Fruit fly (Drosophila melanogaster) ovary, adult (tissue): Measurements from ENCODE around the gene ZnT63C.

ENCODE experiments used
- CG17801 ChIP-seq: fragments of 200-800 bp; optimal IDR thresholded peaks from 2 replicates; lab custom pipeline; 2019; ENCODE audit warnings: missing biosample characterization, mild to moderate bottlenecking, missing genetic modification characterization, moderate library complexity; ENCODE audit not compliant: partially characterized antibody

ZnT63C gene

DNA sequence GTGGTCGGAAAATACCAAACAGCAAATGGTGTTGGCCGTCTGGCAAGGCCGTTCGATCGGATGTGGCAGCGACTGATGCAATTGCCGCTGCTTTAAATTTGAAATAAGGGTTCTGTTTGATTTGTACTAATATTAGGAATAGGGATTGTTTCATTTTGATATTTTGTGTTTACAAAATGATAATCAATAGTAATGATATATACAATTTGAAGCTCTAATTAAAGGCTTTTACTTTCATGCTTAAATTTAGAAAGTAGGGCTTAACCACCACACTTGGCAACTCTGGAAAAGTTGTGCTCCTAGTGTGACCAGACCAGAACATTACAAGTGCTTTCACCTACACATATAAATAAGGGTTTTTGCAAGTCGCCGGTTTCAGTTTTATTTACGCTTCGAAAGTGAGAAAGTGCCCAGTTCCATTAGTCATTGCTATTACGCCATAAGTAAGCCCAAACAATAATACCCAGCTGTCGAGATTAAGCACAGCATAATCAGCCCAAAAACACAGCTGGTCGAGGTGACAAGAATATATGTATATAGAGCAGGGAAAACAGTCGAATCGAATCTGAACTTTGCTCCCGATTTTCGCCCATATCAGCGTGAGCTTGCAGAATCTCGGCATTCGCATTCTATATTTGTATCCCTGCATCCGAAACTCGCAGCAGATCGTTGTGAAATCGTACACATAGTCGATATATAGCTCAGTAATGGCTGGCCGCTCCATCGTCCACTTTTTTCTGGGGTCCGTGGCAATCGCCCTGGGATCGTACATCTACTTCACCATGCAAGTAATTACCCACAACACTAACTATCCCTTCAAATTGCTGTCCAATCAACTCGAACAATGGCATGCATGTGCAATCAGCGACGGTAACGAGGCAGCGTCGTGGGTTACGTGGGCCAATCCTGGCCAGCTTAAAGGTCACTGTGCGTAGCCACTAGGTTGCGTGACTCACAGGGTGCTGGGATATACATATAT lies 22.7 kb downstream of the ZnT63C start, which contains the start of gene Gtpx:
Gene Gtpx, plus strand, starts transcription at position 341 of the 979 bp plus-strand sequence.
- peak; percentile 24 for TF ChIP-seq CG17801 (GFP tag; lab: Kevin White, UChicago)

DNA sequence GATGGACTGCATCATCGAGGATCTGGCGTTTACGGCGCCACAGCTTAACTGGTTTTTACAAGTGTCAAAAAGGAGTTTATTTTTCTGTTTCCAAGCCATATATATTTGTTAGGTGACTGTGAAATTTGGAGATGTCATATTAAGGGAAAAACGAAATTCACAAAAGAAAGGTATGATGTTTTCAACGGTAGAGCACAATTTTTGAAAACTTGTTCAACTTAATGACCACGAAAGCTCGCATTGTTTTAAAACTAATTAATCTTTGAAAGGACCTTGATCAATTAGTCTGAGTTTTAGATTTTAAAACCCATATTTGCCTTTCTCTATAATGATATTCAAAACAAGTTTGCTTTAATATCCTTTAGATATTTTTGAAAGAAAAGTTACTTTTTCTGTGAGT lies 25.3 kb downstream of the ZnT63C start, which contains the start of gene Strip:
Gene Strip, minus strand, starts transcription at position 101 of the 400 bp plus-strand sequence.
- TF ChIP-seq CG17801 (GFP tag; lab: Kevin White, UChicago) = no peak

- no peak for TF ChIP-seq CG17801 (GFP tag; lab: Kevin White, UChicago)
These were observed 26.3 kb downstream of the ZnT63C start, which contains the start of gene CG14961 for dm6 chr3L:3329763-3330162. Gene CG14961, plus strand, starts transcription at chr3L:3330063.

- peak; percentile 37 for TF ChIP-seq CG17801 (GFP tag; lab: Kevin White, UChicago)
These were observed 31.3 kb downstream of the ZnT63C start, which contains the start of gene CG14969 for dm6 chr3L:3334784-3335183. Gene CG14969, minus strand, starts transcription at chr3L:3334978.

dm6 chr3L:3335688-3336087 lies 32.2 kb downstream of the ZnT63C start, which contains the start of gene Drsl1:
Gene Drsl1, minus strand, starts transcription at chr3L:3335788.
- no peak for TF ChIP-seq CG17801 (GFP tag; lab: Kevin White, UChicago)

dm6 chr3L:3336368-3337164 lies 33.1 kb downstream of the ZnT63C start, which contains the start of the genes Drsl6 and kst:
Gene Drsl6, minus strand, starts transcription at chr3L:3336418.
Gene kst, plus strand, starts transcription at chr3L:3336860.
- TF ChIP-seq CG17801 (GFP tag; lab: Kevin White, UChicago) = peak; percentile 87

DNA sequence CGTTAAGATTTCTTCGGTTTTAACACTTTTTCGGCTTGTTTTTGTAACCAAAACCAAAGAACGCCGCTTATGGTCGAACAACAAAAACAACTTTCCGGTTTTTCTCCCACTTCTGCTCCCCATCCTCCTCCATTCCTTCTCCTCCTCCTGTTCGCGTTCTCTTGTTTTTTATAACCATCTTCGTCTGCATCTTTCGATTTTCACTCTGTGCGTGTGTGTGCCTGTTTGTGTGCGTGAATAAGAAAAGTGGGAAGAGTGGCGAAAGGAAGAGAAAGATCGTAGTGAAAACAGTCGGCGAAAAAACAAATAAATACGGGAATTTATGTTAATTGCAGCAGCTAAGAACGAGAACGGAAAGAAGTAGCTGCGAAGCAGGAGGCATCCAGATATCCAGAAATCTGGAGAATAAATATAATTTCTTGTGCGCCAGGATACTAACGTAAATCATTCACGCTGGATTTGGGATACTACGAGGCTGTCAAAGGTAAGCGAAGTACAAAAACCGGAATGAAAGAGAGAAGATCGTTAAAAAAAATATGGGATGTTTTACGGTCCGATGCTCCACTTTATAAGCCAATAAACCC lies 33.9 kb downstream of the ZnT63C start:
- TF ChIP-seq CG17801 (GFP tag; lab: Kevin White, UChicago) = no peak

dm6 chr3L:3338028-3338855 lies 34.7 kb downstream of the ZnT63C start:
- TF ChIP-seq CG17801 (GFP tag; lab: Kevin White, UChicago) = no peak

- no peak for TF ChIP-seq CG17801 (GFP tag; lab: Kevin White, UChicago)
These were observed 35.5 kb downstream of the ZnT63C start for dm6 chr3L:3338882-3339590.

- TF ChIP-seq CG17801 (GFP tag; lab: Kevin White, UChicago) = peak; percentile 11
These were observed 36.3 kb downstream of the ZnT63C start for dm6 chr3L:3339695-3340226.

DNA sequence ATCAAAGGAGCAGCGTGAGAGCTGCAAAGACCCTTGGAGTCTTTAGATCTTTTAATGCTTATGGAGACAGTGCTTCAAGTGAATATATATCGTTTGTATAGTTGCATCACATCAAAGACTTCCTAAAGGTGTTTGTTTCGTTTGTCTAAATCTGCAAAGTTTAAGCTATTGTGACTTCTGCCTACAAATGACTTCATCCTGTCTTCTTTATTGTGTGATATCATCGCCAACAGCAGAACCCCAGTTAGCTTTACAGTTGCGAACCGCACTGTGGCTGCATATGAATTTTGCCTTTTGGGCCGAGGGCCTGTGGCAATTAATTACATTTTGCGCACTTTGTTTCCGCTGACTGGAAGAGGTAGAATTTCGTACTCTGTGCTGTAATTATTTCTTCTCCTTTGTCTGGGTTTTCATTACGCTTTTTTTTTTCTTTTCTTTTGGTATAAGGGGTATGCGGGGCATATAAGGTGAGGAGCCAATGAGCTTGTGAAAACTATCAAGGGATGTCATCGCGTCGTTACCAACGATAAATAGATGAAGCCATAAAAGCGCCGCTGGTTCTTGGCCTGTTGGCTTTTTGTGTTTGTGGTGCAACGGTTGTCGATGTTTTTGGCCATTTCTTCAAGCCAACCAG lies 38.9 kb downstream of the ZnT63C start:
- TF ChIP-seq CG17801 (GFP tag; lab: Kevin White, UChicago) = no peak

dm6 chr3L:3343260-3343659 lies 39.8 kb downstream of the ZnT63C start:
- TF ChIP-seq CG17801 (GFP tag; lab: Kevin White, UChicago) = no peak
